Fruit fly (Drosophila melanogaster): ENCODE data around the gene Elo68beta.

- TF ChIP-seq CG8478 (optimal IDR thresholded peaks at IDR 0.05) (no peak), CTCF (optimal IDR thresholded peaks at IDR 0.05) (no peak)
Measured at dm6 chr3L:11107935-11108334, 6.4 kb upstream of the Elo68beta start, which contains the start of gene CG12522.
